Worm (Caenorhabditis elegans) whole organism, dauer: ENCODE measurements around the gene ZC13.1.

Experiments used
- unc-62 ChIP-seq: sonication (generic microtip); optimal IDR thresholded peaks from 2 replicates; lab custom pipeline; 2017; ENCODE audit warnings: missing biosample characterization, missing genetic modification reagents, missing genetic modification characterization

ZC13.1 gene

ce11 chrX:876935-877334 is at the start of gene ZC13.1:
Gene ZC13.1, plus strand, starts transcription at chrX:877239.
- TF ChIP-seq unc-62 = no peak

- no peak for TF ChIP-seq unc-62
These were observed 49.5 kb upstream of the ZC13.1 start for ce11 chrX:827502-827901.

ce11 chrX:828603-829002 is 48.4 kb upstream of the ZC13.1 start, which contains the start of gene wdr-54:
Gene wdr-54, plus strand, starts transcription at chrX:828903.
- no peak for TF ChIP-seq unc-62

- no peak for TF ChIP-seq unc-62
These were observed 46.9 kb upstream of the ZC13.1 start for ce11 chrX:830185-830584.

ce11 chrX:834478-834877 is 42.6 kb upstream of the ZC13.1 start, which contains the start of gene F39H12.1:
Gene F39H12.1, plus strand, starts transcription at chrX:834778.
- no peak for TF ChIP-seq unc-62

ce11 chrX:841393-841792 is 35.6 kb upstream of the ZC13.1 start, which contains the start of gene F39H12.3:
Gene F39H12.3, minus strand, starts transcription at chrX:841493.
- TF ChIP-seq unc-62 = no peak

- no peak for TF ChIP-seq unc-62
These were observed 32.4 kb upstream of the ZC13.1 start for ce11 chrX:844649-845048.

ce11 chrX:845443-845842 is 31.6 kb upstream of the ZC13.1 start:
- no peak for TF ChIP-seq unc-62

- TF ChIP-seq unc-62 = no peak
These were observed 25.6 kb upstream of the ZC13.1 start, which contains the start of gene igcm-1 for ce11 chrX:851421-851820. Gene igcm-1, minus strand, starts transcription at chrX:851521.

- TF ChIP-seq unc-62 = no peak
These were observed 24.2 kb upstream of the ZC13.1 start for ce11 chrX:852739-853268.

ce11 chrX:853604-854003 is 23.4 kb upstream of the ZC13.1 start:
- TF ChIP-seq unc-62 = no peak

ce11 chrX:857658-858057 is 19.4 kb upstream of the ZC13.1 start:
- no peak for TF ChIP-seq unc-62

ce11 chrX:859401-859800 is 17.6 kb upstream of the ZC13.1 start, which contains the start of gene F56F10.2:
Gene F56F10.2, plus strand, starts transcription at chrX:859615.
- no peak for TF ChIP-seq unc-62

ce11 chrX:861378-861777 is 15.7 kb upstream of the ZC13.1 start:
- no peak for TF ChIP-seq unc-62

- TF ChIP-seq unc-62 = no peak
These were observed 13.6 kb upstream of the ZC13.1 start, which contains the start of gene cdo-1 for ce11 chrX:863478-863877. Gene cdo-1, minus strand, starts transcription at chrX:863578.

ce11 chrX:864293-864731 is 12.7 kb upstream of the ZC13.1 start:
- no peak for TF ChIP-seq unc-62

- TF ChIP-seq unc-62 = no peak
These were observed 11.8 kb upstream of the ZC13.1 start for ce11 chrX:865214-865613.

- no peak for TF ChIP-seq unc-62
These were observed 6.0 kb upstream of the ZC13.1 start, which contains the start of gene lgl-1 for ce11 chrX:871020-871419. Gene lgl-1, minus strand, starts transcription at chrX:871089.
